Worm (Caenorhabditis elegans) whole organism, L4 larva: Measurements from ENCODE around the gene C45B2.1.

ENCODE experiments used
- fkh-10 ChIP-seq: fragments of 150-350 bp; optimal IDR thresholded peaks from 2 replicates; lab custom pipeline; 2014; ENCODE audit warnings: missing biosample characterization, missing genetic modification reagents, missing genetic modification characterization
- hlh-30 ChIP-seq: sonication (generic microtip); optimal IDR thresholded peaks from 2 replicates; lab custom pipeline; 2017; ENCODE audit warnings: antibody characterized with exemption, mild to moderate bottlenecking, missing genetic modification characterization, missing compliant biosample characterization; ENCODE audit not compliant: insufficient read depth
- jun-1 ChIP-seq: fragments of 150-350 bp; optimal IDR thresholded peaks from 2 replicates; lab custom pipeline; 2014; ENCODE audit warnings: missing biosample characterization, missing genetic modification reagents, missing genetic modification characterization
- mes-2 ChIP-seq: sonication (generic microtip); optimal IDR thresholded peaks from 2 replicates; lab custom pipeline; 2016; ENCODE audit warnings: missing genotype, mild to moderate bottlenecking, missing genetic modification characterization, missing compliant biosample characterization; ENCODE audit not compliant: poor library complexity, severe bottlenecking

The C45B2.1 gene

ce11 chrX:6134423-6134822, 48.5 kb downstream of the C45B2.1 start (continued):
- TF ChIP-seq hlh-30 (no peak), fkh-10 (no peak), mes-2 (no peak), jun-1 (no peak)
